Fruit fly (Drosophila melanogaster) whole organism, prepupa: Measurements from ENCODE around the gene lawc.

Experiments used
- Blimp-1 ChIP-seq: fragments of 200-800 bp; sonication (Bioruptor generic); optimal IDR thresholded peaks from 3 replicates; lab custom pipeline; 2017; ENCODE audit warnings: missing biosample characterization, missing genetic modification characterization, mild to moderate bottlenecking, moderate library complexity, missing genetic modification reagents
- CG10669 ChIP-seq: fragments of 200-800 bp; sonication (Bioruptor generic); optimal IDR thresholded peaks from 3 replicates; lab custom pipeline; 2018; ENCODE audit warnings: missing biosample characterization, mild to moderate bottlenecking, missing genetic modification characterization, moderate library complexity
- CG11294 ChIP-seq: fragments of 200-800 bp; sonication (Bioruptor generic); IDR thresholded peaks from 2 replicates; pipeline ENCODE4 v1.3.6; 2022; ENCODE audit warnings: missing biosample characterization, missing genetic modification characterization
- CG11762 ChIP-seq: fragments of 200-800 bp; sonication (Bioruptor generic); optimal IDR thresholded peaks from 3 replicates; lab custom pipeline; 2016; ENCODE audit warnings: missing biosample characterization, missing genetic modification characterization; ENCODE audit not compliant: insufficient read depth
- CG11902 ChIP-seq: fragments of 200-800 bp; sonication (Bioruptor generic); optimal IDR thresholded peaks from 3 replicates; lab custom pipeline; 2016; ENCODE audit warnings: missing biosample characterization, missing genetic modification characterization
- CG15336 ChIP-seq: fragments of 200-800 bp; sonication (Bioruptor generic); IDR thresholded peaks from 2 replicates; pipeline ENCODE4 v1.3.6; 2022; ENCODE audit warnings: missing biosample characterization, missing genetic modification characterization
- CG1621 ChIP-seq: fragments of 200-800 bp; sonication (Bioruptor generic); optimal IDR thresholded peaks from 3 replicates; lab custom pipeline; 2018; ENCODE audit warnings: missing biosample characterization, mild to moderate bottlenecking, missing genetic modification characterization
- CG16779 ChIP-seq: fragments of 200-800 bp; sonication (Bioruptor generic); optimal IDR thresholded peaks from 3 replicates; lab custom pipeline; 2017; ENCODE audit warnings: missing biosample characterization, mild to moderate bottlenecking, missing genetic modification characterization
- CG3032 ChIP-seq: fragments of 200-800 bp; optimal IDR thresholded peaks from 2 replicates; lab custom pipeline; 2019; ENCODE audit warnings: missing biosample characterization, mild to moderate bottlenecking, missing genetic modification characterization, moderate library complexity
- CG31627 ChIP-seq: fragments of 200-800 bp; sonication (Bioruptor generic); optimal IDR thresholded peaks from 3 replicates; lab custom pipeline; 2016; ENCODE audit warnings: missing biosample characterization, missing genetic modification characterization
- CG32006 ChIP-seq: fragments of 200-800 bp; sonication (Bioruptor generic); optimal IDR thresholded peaks from 3 replicates; lab custom pipeline; 2017; ENCODE audit warnings: missing biosample characterization, mild to moderate bottlenecking, missing genetic modification characterization
- CG34406 ChIP-seq: fragments of 200-800 bp; sonication (Bioruptor generic); optimal IDR thresholded peaks from 3 replicates; lab custom pipeline; 2016; ENCODE audit warnings: missing biosample characterization, missing genetic modification characterization
- CG3919 ChIP-seq: fragments of 200-800 bp; sonication (Bioruptor generic); optimal IDR thresholded peaks from 3 replicates; lab custom pipeline; 2016; ENCODE audit warnings: missing biosample characterization, missing genetic modification characterization
- CG6163 ChIP-seq: fragments of 200-800 bp; sonication (Bioruptor generic); IDR thresholded peaks from 3 replicates; pipeline ENCODE4 v1.3.6; 2022; ENCODE audit warnings: missing biosample characterization, missing genetic modification characterization
- CG6276 ChIP-seq: fragments of 200-800 bp; sonication (Bioruptor generic); optimal IDR thresholded peaks from 2 replicates; lab custom pipeline; 2017; ENCODE audit warnings: missing biosample characterization, mild to moderate bottlenecking, missing genetic modification characterization
- CG6792 ChIP-seq: fragments of 200-800 bp; sonication (Bioruptor generic); optimal IDR thresholded peaks from 3 replicates; lab custom pipeline; 2016; ENCODE audit warnings: missing biosample characterization, missing genetic modification characterization
- CG6808 ChIP-seq: fragments of 200-800 bp; sonication (Bioruptor generic); optimal IDR thresholded peaks from 3 replicates; lab custom pipeline; 2017; ENCODE audit warnings: missing biosample characterization, missing genetic modification characterization, mild to moderate bottlenecking, moderate library complexity, missing genetic modification reagents
- CG6854 ChIP-seq: fragments of 200-800 bp; sonication (Bioruptor generic); optimal IDR thresholded peaks from 2 replicates; lab custom pipeline; 2017; ENCODE audit warnings: missing biosample characterization, mild to moderate bottlenecking, missing genetic modification characterization
- CG8119 ChIP-seq: fragments of 200-800 bp; sonication (Bioruptor generic); IDR thresholded peaks from 3 replicates; pipeline ENCODE4 v1.3.6; 2022; ENCODE audit warnings: missing biosample characterization, missing genetic modification characterization
- CG8319 ChIP-seq: fragments of 200-800 bp; sonication (Bioruptor generic); optimal IDR thresholded peaks from 3 replicates; lab custom pipeline; 2016; ENCODE audit warnings: missing biosample characterization, missing genetic modification characterization
- CG8632 ChIP-seq: fragments of 200-800 bp; sonication (Bioruptor generic); optimal IDR thresholded peaks from 3 replicates; lab custom pipeline; 2016; ENCODE audit warnings: missing biosample characterization, missing genetic modification characterization
- CG9139 ChIP-seq: fragments of 200-800 bp; sonication (Bioruptor generic); optimal IDR thresholded peaks from 3 replicates; lab custom pipeline; 2017; ENCODE audit warnings: missing biosample characterization, mild to moderate bottlenecking, missing genetic modification characterization
- Eip75B ChIP-seq: fragments of 200-800 bp; sonication (Bioruptor generic); optimal IDR thresholded peaks from 3 replicates; lab custom pipeline; 2016; ENCODE audit warnings: missing biosample characterization, missing genetic modification characterization
- Eip93F ChIP-seq: fragments of 200-800 bp; sonication (Bioruptor generic); optimal IDR thresholded peaks from 2 replicates; lab custom pipeline; 2016; ENCODE audit warnings: missing biosample characterization, mild to moderate bottlenecking, missing genetic modification characterization
- Ets21C ChIP-seq: fragments of 200-800 bp; sonication (Bioruptor generic); optimal IDR thresholded peaks from 3 replicates; lab custom pipeline; 2016; ENCODE audit warnings: missing biosample characterization, missing genetic modification characterization
- Ets96B ChIP-seq: fragments of 200-800 bp; optimal IDR thresholded peaks from 2 replicates; lab custom pipeline; 2019; ENCODE audit warnings: missing biosample characterization, mild to moderate bottlenecking, missing genetic modification characterization, moderate library complexity
- Gug ChIP-seq: fragments of 200-800 bp; sonication (Bioruptor generic); IDR thresholded peaks from 2 replicates; pipeline ENCODE4 v1.3.6; 2022; ENCODE audit warnings: missing biosample characterization, missing genetic modification characterization
- Hr38 ChIP-seq: sonication (Bioruptor generic); optimal IDR thresholded peaks from 2 replicates; lab custom pipeline; 2016; ENCODE audit warnings: missing biosample characterization, missing genetic modification characterization
- Hr39 ChIP-seq: fragments of 200-800 bp; sonication (Bioruptor generic); optimal IDR thresholded peaks from 2 replicates; lab custom pipeline; 2016; ENCODE audit warnings: missing biosample characterization, missing genetic modification characterization
- Hr4 ChIP-seq: fragments of 200-800 bp; sonication (Bioruptor generic); optimal IDR thresholded peaks from 3 replicates; lab custom pipeline; 2016; ENCODE audit warnings: missing biosample characterization, missing genetic modification characterization
- Smox ChIP-seq: fragments of 200-800 bp; sonication (Bioruptor generic); optimal IDR thresholded peaks from 3 replicates; lab custom pipeline; 2016; ENCODE audit warnings: missing biosample characterization, missing genetic modification characterization
- Sox102F ChIP-seq: fragments of 200-800 bp; sonication (Bioruptor generic); optimal IDR thresholded peaks from 2 replicates; lab custom pipeline; 2016; ENCODE audit warnings: missing biosample characterization, mild to moderate bottlenecking, missing genetic modification characterization
- Sox14 ChIP-seq: fragments of 200-800 bp; sonication (Bioruptor generic); optimal IDR thresholded peaks from 3 replicates; lab custom pipeline; 2016; ENCODE audit warnings: missing biosample characterization, missing genetic modification characterization
- Sox15 ChIP-seq: fragments of 200-800 bp; sonication (Bioruptor generic); optimal IDR thresholded peaks from 3 replicates; lab custom pipeline; 2016; ENCODE audit warnings: missing biosample characterization, missing genetic modification characterization
- achi ChIP-seq: fragments of 200-800 bp; sonication (Bioruptor generic); optimal IDR thresholded peaks from 3 replicates; lab custom pipeline; 2016; ENCODE audit warnings: missing biosample characterization, missing genetic modification characterization
- acj6 ChIP-seq: fragments of 200-800 bp; sonication (Bioruptor generic); optimal IDR thresholded peaks from 3 replicates; lab custom pipeline; 2016; ENCODE audit warnings: missing biosample characterization, missing genetic modification characterization
- cyc ChIP-seq: fragments of 200-800 bp; sonication (Bioruptor generic); optimal IDR thresholded peaks from 3 replicates; lab custom pipeline; 2016; ENCODE audit warnings: missing biosample characterization, missing genetic modification characterization
- dac ChIP-seq: fragments of 200-800 bp; sonication (Bioruptor generic); optimal IDR thresholded peaks from 2 replicates; lab custom pipeline; 2017; ENCODE audit warnings: missing biosample characterization, mild to moderate bottlenecking, missing genetic modification characterization
- dsx ChIP-seq: fragments of 200-800 bp; optimal IDR thresholded peaks from 3 replicates; lab custom pipeline; 2019; ENCODE audit warnings: missing biosample characterization, mild to moderate bottlenecking, missing genetic modification characterization, moderate library complexity; ENCODE audit not compliant: poor library complexity, severe bottlenecking
- eg ChIP-seq: fragments of 200-800 bp; sonication (Bioruptor generic); IDR thresholded peaks from 3 replicates; pipeline ENCODE4 v1.3.6; 2022; ENCODE audit warnings: missing biosample characterization, missing genetic modification characterization
- esn ChIP-seq: fragments of 200-800 bp; sonication (Bioruptor generic); optimal IDR thresholded peaks from 2 replicates; lab custom pipeline; 2016; ENCODE audit warnings: missing biosample characterization, mild to moderate bottlenecking, missing genetic modification characterization, moderate library complexity
- fd59A ChIP-seq: fragments of 200-800 bp; sonication (Bioruptor generic); optimal IDR thresholded peaks from 2 replicates; lab custom pipeline; 2017; ENCODE audit warnings: missing biosample characterization, mild to moderate bottlenecking, missing genetic modification characterization, missing genetic modification reagents
- fd85E ChIP-seq: fragments of 200-800 bp; sonication (Bioruptor generic); optimal IDR thresholded peaks from 3 replicates; lab custom pipeline; 2016; ENCODE audit warnings: missing biosample characterization, missing genetic modification characterization
- fkh ChIP-seq: fragments of 200-800 bp; sonication (Bioruptor generic); optimal IDR thresholded peaks from 3 replicates; lab custom pipeline; 2017; ENCODE audit warnings: missing biosample characterization, mild to moderate bottlenecking, missing genetic modification characterization, moderate library complexity
- lz ChIP-seq: fragments of 200-800 bp; sonication (Bioruptor generic); optimal IDR thresholded peaks from 3 replicates; lab custom pipeline; 2016; ENCODE audit warnings: missing biosample characterization, missing genetic modification characterization
- net ChIP-seq: fragments of 200-800 bp; sonication (Bioruptor generic); optimal IDR thresholded peaks from 3 replicates; lab custom pipeline; 2016; ENCODE audit warnings: missing biosample characterization, missing genetic modification characterization
- pdm3 ChIP-seq: fragments of 200-800 bp; sonication (Bioruptor generic); optimal IDR thresholded peaks from 3 replicates; lab custom pipeline; 2016; ENCODE audit warnings: missing biosample characterization, missing genetic modification characterization
- salr ChIP-seq, 2 experiments: fragments of 200-800 bp; sonication (Bioruptor generic); optimal IDR thresholded peaks; 3 replicates each; lab custom pipeline; 2016 to 2018; ENCODE audit warnings: missing biosample characterization in 2 of 2, missing genetic modification characterization in 2 of 2, mild to moderate bottlenecking in 1 of 2
- spab ChIP-seq: fragments of 200-800 bp; sonication (Bioruptor generic); optimal IDR thresholded peaks from 2 replicates; lab custom pipeline; 2017; ENCODE audit warnings: missing biosample characterization, mild to moderate bottlenecking, missing genetic modification characterization, missing genetic modification reagents
- ss ChIP-seq, 2 experiments: fragments of 200-800 bp; sonication (Bioruptor generic); optimal IDR thresholded peaks; 2 replicates in 1 of 2; 3 replicates in 1 of 2; lab custom pipeline; 2017 to 2018; ENCODE audit warnings: mild to moderate bottlenecking in 2 of 2, missing biosample characterization in 2 of 2, missing genetic modification characterization in 2 of 2, moderate library complexity in 1 of 2
- svp ChIP-seq: fragments of 200-800 bp; sonication (Bioruptor generic); peaks from one replicate; lab custom pipeline; 2016; ENCODE audit warnings: missing biosample characterization, missing genetic modification characterization
- topi ChIP-seq: fragments of 200-800 bp; sonication (Bioruptor generic); optimal IDR thresholded peaks from 3 replicates; lab custom pipeline; 2016; ENCODE audit warnings: missing biosample characterization, missing genetic modification characterization

Gene lawc

DNA sequence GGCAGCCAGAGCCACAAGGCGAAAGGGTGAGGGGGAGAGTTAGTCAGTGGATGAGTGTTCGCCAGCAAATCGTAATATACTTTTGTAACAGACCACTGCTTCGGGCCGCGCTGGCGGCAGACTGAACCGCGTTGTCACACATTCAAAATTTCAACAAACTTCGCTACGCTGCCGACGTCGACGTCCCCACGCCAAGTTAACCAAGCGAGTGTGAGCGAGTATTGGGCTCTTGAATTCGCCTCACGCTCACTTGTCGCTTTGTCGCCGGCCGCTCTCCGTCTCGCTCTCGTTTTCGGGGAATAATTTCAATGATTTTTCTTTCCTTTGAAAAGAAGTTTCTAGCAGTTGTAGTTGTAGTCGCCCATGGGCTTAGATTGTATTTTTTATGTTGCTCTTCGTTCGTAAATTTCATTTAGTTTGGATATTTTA lies at the start of gene lawc:
Gene lawc, minus strand, starts transcription at position 127 of the 429 bp plus-strand sequence.
- TF ChIP-seq fd59A (GFP tag; lab: Kevin White, UChicago), result no peak
- peak; percentile 4 for TF ChIP-seq fkh (GFP tag; lab: Kevin White, UChicago)
- peak; percentile 60 for TF ChIP-seq CG6276 (GFP tag; lab: Kevin White, UChicago)
- peak; percentile 30 for TF ChIP-seq esn
- peak; percentile 85 for TF ChIP-seq eg (GFP tag; lab: Robert Waterston, UW)
- no peak for TF ChIP-seq CG8319 (GFP tag; lab: Kevin White, UChicago)
- peak; percentile 60 for TF ChIP-seq svp (GFP tag; lab: Kevin White, UChicago)
- no peak for TF ChIP-seq acj6
- no peak for TF ChIP-seq Ets21C (GFP tag; lab: Kevin White, UChicago)
- TF ChIP-seq CG1621, result no peak
- TF ChIP-seq Hr39 (GFP tag; lab: Kevin White, UChicago), result no peak
- peak; percentile 10 for TF ChIP-seq CG6808
- peak; percentile 89 for TF ChIP-seq Eip93F (GFP tag; lab: Kevin White, UChicago)
- peak; percentile 13 for TF ChIP-seq Ets96B (tag; lab: Kevin White, UChicago)
- TF ChIP-seq CG6163 (GFP tag; lab: Robert Waterston, UW), result peak; percentile 91
- no peak for TF ChIP-seq Hr38
- TF ChIP-seq fd85E (GFP tag; lab: Kevin White, UChicago), result peak; percentile 87
- TF ChIP-seq Blimp-1 (GFP tag; lab: Kevin White, UChicago), result no peak
- TF ChIP-seq topi (GFP tag; lab: Kevin White, UChicago), result peak; percentile 53
- TF ChIP-seq salr (GFP tag; optimal IDR thresholded peaks at IDR 0.05; lab: Kevin White, UChicago), result no peak
- peak; percentile 59 for TF ChIP-seq Sox102F (GFP tag; lab: Kevin White, UChicago)
- TF ChIP-seq dac (GFP tag; lab: Kevin White, UChicago), result no peak
- no peak for TF ChIP-seq Sox15
- TF ChIP-seq pdm3, result no peak
- no peak for TF ChIP-seq CG6792 (GFP tag; lab: Kevin White, UChicago)
- peak; percentile 63 for TF ChIP-seq CG16779 (tag; lab: Kevin White, UChicago)
- TF ChIP-seq lz (GFP tag; lab: Kevin White, UChicago), result peak; percentile 23
- TF ChIP-seq CG11902, result no peak
- peak; percentile 46 for TF ChIP-seq Eip75B (GFP tag; lab: Kevin White, UChicago)
- TF ChIP-seq CG6854 (GFP tag; lab: Kevin White, UChicago), result peak; percentile 85
- TF ChIP-seq CG32006 (GFP tag; lab: Kevin White, UChicago), result peak; percentile 2
- no peak for TF ChIP-seq CG10669 (GFP tag; lab: Kevin White, UChicago)
- peak; percentile 54; the same call in 1 of the 2 replicates for TF ChIP-seq CG11294 (GFP tag; lab: Robert Waterston, UW)
- 0 out of 2 replicates have a peak, but pooled peaks have one; percentile 37 for TF ChIP-seq Gug
- TF ChIP-seq Smox (GFP tag; lab: Kevin White, UChicago), result peak; percentile 40
- peak; percentile 11 for TF ChIP-seq CG3919 (GFP tag; lab: Kevin White, UChicago)
- peak; percentile 86 for TF ChIP-seq CG8119 (GFP tag; lab: Robert Waterston, UW)
- TF ChIP-seq Hr4 (GFP tag; lab: Kevin White, UChicago), result no peak
- peak; percentile 63 for TF ChIP-seq Sox14 (GFP tag; lab: Kevin White, UChicago)
- TF ChIP-seq CG3032 (tag; lab: Kevin White, UChicago), result no peak
- TF ChIP-seq dsx (GFP tag; lab: Kevin White, UChicago), result peak; percentile 61
- TF ChIP-seq CG9139 (GFP tag; lab: Kevin White, UChicago), result peak; percentile 65
- peak; percentile 20 for TF ChIP-seq CG11762 (GFP tag; lab: Kevin White, UChicago)
- peak; percentile 88; the same call in 1 of the 2 replicates for TF ChIP-seq CG15336 (GFP tag; lab: Robert Waterston, UW)
- TF ChIP-seq cyc, result no peak
- peak; percentile 9 for TF ChIP-seq CG34406
- peak; percentile 52 for TF ChIP-seq net (GFP tag; lab: Kevin White, UChicago)
- TF ChIP-seq spab (GFP tag; lab: Kevin White, UChicago), result peak; percentile 9
- TF ChIP-seq CG31627 (GFP tag; lab: Kevin White, UChicago), result no peak
- peak; percentile 56 to 59 for TF ChIP-seq ss (GFP tag; optimal IDR thresholded peaks at IDR 0.05; lab: Kevin White, UChicago)
- no peak for TF ChIP-seq CG8632
- peak; percentile 19 for TF ChIP-seq achi
